Worm (Caenorhabditis elegans) whole organism, L3 larva: Measurements from ENCODE around the gene prp-39.

Experiments used
- R02D3.7 ChIP-seq: fragments of 150-350 bp; optimal IDR thresholded peaks from 2 replicates; lab custom pipeline; 2014; ENCODE audit warnings: missing biosample characterization, missing genetic modification characterization
- ZK546.5 ChIP-seq: sonication (generic microtip); optimal IDR thresholded peaks from 2 replicates; lab custom pipeline; 2017; ENCODE audit warnings: missing biosample characterization, missing genetic modification characterization
- aly-2 ChIP-seq: fragments of 150-350 bp; optimal IDR thresholded peaks from 2 replicates; lab custom pipeline; 2014; ENCODE audit warnings: missing biosample characterization, missing genetic modification characterization
- ama-1 ChIP-seq: fragments of 150-350 bp; optimal IDR thresholded peaks from 2 replicates; lab custom pipeline; 2018
- ceh-16 ChIP-seq: sonication (generic microtip); optimal IDR thresholded peaks from 2 replicates; lab custom pipeline; 2017; ENCODE audit warnings: missing biosample characterization, missing genetic modification characterization
- ceh-82 ChIP-seq: fragments of 150-350 bp; optimal IDR thresholded peaks from 2 replicates; lab custom pipeline; 2014; ENCODE audit warnings: missing biosample characterization, missing genetic modification characterization
- ceh-9 ChIP-seq: sonication (generic microtip); optimal IDR thresholded peaks from 2 replicates; lab custom pipeline; 2018; ENCODE audit warnings: missing biosample characterization, missing genetic modification characterization
- daf-12 ChIP-seq: fragments of 150-350 bp; optimal IDR thresholded peaks from 2 replicates; lab custom pipeline; 2014; ENCODE audit warnings: missing biosample characterization, missing genetic modification reagents, missing genetic modification characterization
- egl-5 ChIP-seq: fragments of 150-350 bp; optimal IDR thresholded peaks from 2 replicates; lab custom pipeline; 2017; ENCODE audit warnings: missing biosample characterization, missing genetic modification reagents, missing genetic modification characterization, inconsistent platforms
- elt-1 ChIP-seq: fragments of 150-350 bp; optimal IDR thresholded peaks from 2 replicates; lab custom pipeline; 2014; ENCODE audit warnings: missing biosample characterization, missing genetic modification characterization
- elt-2 ChIP-seq: sonication (generic microtip); optimal IDR thresholded peaks from 2 replicates; lab custom pipeline; 2016; ENCODE audit warnings: missing genetic modification reagents, mild to moderate bottlenecking, missing genetic modification characterization, missing compliant biosample characterization
- elt-3 ChIP-seq, 3 experiments: fragments of 150-350 bp in 1 of 3; sonication (generic microtip) in 2 of 3; optimal IDR thresholded peaks; 2 replicates in 2 of 3; 4 replicates in 1 of 3; lab custom pipeline; 2014 to 2017; ENCODE audit warnings: missing biosample characterization in 3 of 3, missing genetic modification characterization in 3 of 3
- eor-1 ChIP-seq, 2 experiments: fragments of 150-350 bp; optimal IDR thresholded peaks; 2 replicates each; lab custom pipeline; 2014 to 2018; ENCODE audit warnings: missing biosample characterization in 2 of 2, missing genetic modification characterization in 2 of 2
- fkh-10 ChIP-seq: sonication (generic microtip); optimal IDR thresholded peaks from 2 replicates; lab custom pipeline; 2017; ENCODE audit warnings: missing biosample characterization, missing genetic modification reagents, missing genetic modification characterization
- fkh-2 ChIP-seq: fragments of 150-350 bp; optimal IDR thresholded peaks from 2 replicates; lab custom pipeline; 2014; ENCODE audit warnings: missing biosample characterization, missing genetic modification reagents, missing genetic modification characterization
- fos-1 ChIP-seq: fragments of 150-350 bp; optimal IDR thresholded peaks from 2 replicates; lab custom pipeline; 2014; ENCODE audit warnings: missing biosample characterization, missing genetic modification characterization
- hmg-11 ChIP-seq: sonication (generic microtip); optimal IDR thresholded peaks from 2 replicates; lab custom pipeline; 2016; ENCODE audit warnings: missing genetic modification characterization, missing compliant biosample characterization
- jun-1 ChIP-seq: fragments of 150-350 bp; optimal IDR thresholded peaks from 2 replicates; lab custom pipeline; 2014; ENCODE audit warnings: missing biosample characterization, missing genetic modification reagents, missing genetic modification characterization
- lin-15B ChIP-seq: fragments of 150-350 bp; optimal IDR thresholded peaks from 2 replicates; lab custom pipeline; 2014; ENCODE audit warnings: missing biosample characterization, missing genetic modification characterization
- lin-39 ChIP-seq: fragments of 150-350 bp; optimal IDR thresholded peaks from 2 replicates; lab custom pipeline; 2018; ENCODE audit warnings: missing biosample characterization, missing genetic modification reagents, missing genetic modification characterization
- lsy-12 ChIP-seq: sonication (generic microtip); optimal IDR thresholded peaks from 2 replicates; lab custom pipeline; 2016; ENCODE audit warnings: mild to moderate bottlenecking, missing genetic modification characterization, missing compliant biosample characterization
- mdl-1 ChIP-seq: fragments of 150-350 bp; optimal IDR thresholded peaks from 2 replicates; lab custom pipeline; 2014; ENCODE audit warnings: missing biosample characterization, missing genetic modification characterization
- nfya-1 ChIP-seq: sonication (generic microtip); optimal IDR thresholded peaks from 2 replicates; lab custom pipeline; 2017; ENCODE audit warnings: missing genetic modification characterization, mild to moderate bottlenecking, missing compliant biosample characterization, antibody characterized with exemption, moderate library complexity; ENCODE audit not compliant: insufficient read depth
- nhr-12 ChIP-seq: fragments of 150-350 bp; optimal IDR thresholded peaks from 2 replicates; lab custom pipeline; 2014; ENCODE audit warnings: missing biosample characterization, missing genetic modification characterization
- nhr-23 ChIP-seq: fragments of 150-350 bp; optimal IDR thresholded peaks from 2 replicates; lab custom pipeline; 2014; ENCODE audit warnings: missing biosample characterization, missing genetic modification reagents, missing genetic modification characterization
- nhr-237 ChIP-seq: fragments of 150-350 bp; optimal IDR thresholded peaks from 2 replicates; lab custom pipeline; 2014; ENCODE audit warnings: missing biosample characterization, missing genetic modification characterization
- nhr-25 ChIP-seq: sonication (generic microtip); optimal IDR thresholded peaks from 2 replicates; lab custom pipeline; 2017; ENCODE audit warnings: missing biosample characterization, missing genetic modification characterization
- nhr-28 ChIP-seq: fragments of 150-350 bp; optimal IDR thresholded peaks from 2 replicates; lab custom pipeline; 2014; ENCODE audit warnings: missing biosample characterization, missing genetic modification characterization
- nhr-43 ChIP-seq: sonication (generic microtip); optimal IDR thresholded peaks from 2 replicates; lab custom pipeline; 2016; ENCODE audit warnings: mild to moderate bottlenecking, missing genetic modification characterization, missing compliant biosample characterization; ENCODE audit not compliant: poor library complexity, severe bottlenecking
- nhr-76 ChIP-seq: fragments of 150-350 bp; sonication (generic microtip); optimal IDR thresholded peaks from 5 replicates; lab custom pipeline; 2014; ENCODE audit warnings: missing biosample characterization, missing genetic modification characterization
- nhr-77 ChIP-seq: fragments of 150-350 bp; optimal IDR thresholded peaks from 2 replicates; lab custom pipeline; 2014; ENCODE audit warnings: missing biosample characterization, missing genetic modification characterization
- pha-4 ChIP-seq: fragments of 150-350 bp; optimal IDR thresholded peaks from 2 replicates; lab custom pipeline; 2014; ENCODE audit warnings: missing biosample characterization, missing genetic modification reagents, missing genetic modification characterization
- pqm-1 ChIP-seq: fragments of 150-350 bp; optimal IDR thresholded peaks from 2 replicates; lab custom pipeline; 2017; ENCODE audit warnings: missing biosample characterization, missing genetic modification characterization, inconsistent platforms
- skn-1 ChIP-seq: fragments of 150-350 bp; optimal IDR thresholded peaks from 2 replicates; lab custom pipeline; 2014; ENCODE audit warnings: missing biosample characterization, missing genetic modification characterization
- snpc-4 ChIP-seq: fragments of 150-350 bp; optimal IDR thresholded peaks from 2 replicates; lab custom pipeline; 2014; ENCODE audit warnings: missing biosample characterization, missing genetic modification characterization
- tbx-2 ChIP-seq: sonication (generic microtip); optimal IDR thresholded peaks from 2 replicates; lab custom pipeline; 2016; ENCODE audit warnings: mild to moderate bottlenecking, missing genetic modification characterization, missing compliant biosample characterization
- unc-39 ChIP-seq: sonication (generic microtip); optimal IDR thresholded peaks from 4 replicates; lab custom pipeline; 2017; ENCODE audit warnings: missing biosample characterization, missing genetic modification characterization
- zag-1 ChIP-seq: fragments of 150-350 bp; optimal IDR thresholded peaks from 2 replicates; lab custom pipeline; 2014; ENCODE audit warnings: missing biosample characterization, missing genetic modification characterization
- ztf-11 ChIP-seq: fragments of 150-350 bp; optimal IDR thresholded peaks from 2 replicates; lab custom pipeline; 2014; ENCODE audit warnings: missing biosample characterization, missing genetic modification characterization

prp-39 gene

DNA sequence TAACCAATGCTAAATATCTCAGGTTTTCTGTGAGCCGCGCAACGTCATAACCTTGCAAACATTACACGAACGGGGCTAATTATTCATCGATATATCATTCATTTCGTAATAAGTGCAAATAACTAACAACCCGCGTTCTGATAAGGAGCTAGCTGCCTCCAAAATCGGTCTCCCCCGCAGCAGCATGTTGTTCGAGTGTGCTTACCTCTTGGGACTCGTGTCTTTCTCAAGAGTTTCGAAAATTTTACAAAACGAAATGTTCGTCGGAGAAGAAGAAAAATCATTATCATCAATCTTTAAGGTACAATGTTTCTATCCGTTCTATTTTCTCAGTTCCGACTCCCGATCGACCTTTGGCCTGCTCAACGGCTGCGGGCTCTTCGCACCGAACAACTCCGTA lies 4.5 kb downstream of the prp-39 start:
- TF ChIP-seq ceh-82 (tag; lab: Kevin White, UChicago): no peak
- TF ChIP-seq pqm-1 (tag; lab: Kevin White, UChicago): no peak
- no peak for TF ChIP-seq lsy-12 (tag; lab: Kevin White, UChicago)
- no peak for TF ChIP-seq hmg-11 (tag; lab: Kevin White, UChicago)
- no peak for TF ChIP-seq lin-15B (tag; lab: Kevin White, UChicago)
- TF ChIP-seq nhr-28 (tag; lab: Kevin White, UChicago): no peak

DNA sequence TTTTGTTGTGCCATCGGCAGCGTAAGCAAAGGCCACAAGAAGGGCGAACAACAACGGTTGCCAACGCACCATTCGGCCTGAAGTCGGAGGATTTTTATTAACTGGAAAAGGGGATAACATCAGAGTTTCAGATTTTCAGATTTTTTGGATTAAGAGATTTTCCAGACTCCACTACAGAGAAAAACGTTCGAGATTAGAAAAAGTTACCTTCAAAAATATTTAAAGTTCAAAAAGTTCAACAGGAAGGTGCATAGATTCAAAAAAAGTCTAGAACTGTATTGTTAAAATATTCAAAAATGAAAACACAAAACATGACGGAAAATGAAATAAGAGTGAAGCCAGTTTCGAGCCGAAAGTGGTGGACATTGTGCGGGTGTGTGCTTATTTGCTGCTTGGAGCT lies 6.4 kb downstream of the prp-39 start, which contains the start of gene pqn-13:
Gene pqn-13 (minus strand): TSS at position 101 of the 400 bp plus-strand sequence.
- no peak for TF ChIP-seq pha-4 (tag; lab: Kevin White, UChicago)
- no peak for TF ChIP-seq ztf-11 (tag; lab: Kevin White, UChicago)
- no peak for TF ChIP-seq hmg-11 (tag; lab: Kevin White, UChicago)
- no peak for TF ChIP-seq fkh-10 (GFP tag; lab: Kevin White, UChicago)

ce11 chrV:5672270-5672669 lies 10.2 kb downstream of the prp-39 start:
- TF ChIP-seq ztf-11 (tag; lab: Kevin White, UChicago) (no peak), hmg-11 (tag; lab: Kevin White, UChicago) (no peak), ceh-16 (tag; lab: Kevin White, UChicago) (no peak), aly-2 (tag; lab: Kevin White, UChicago) (no peak)

DNA sequence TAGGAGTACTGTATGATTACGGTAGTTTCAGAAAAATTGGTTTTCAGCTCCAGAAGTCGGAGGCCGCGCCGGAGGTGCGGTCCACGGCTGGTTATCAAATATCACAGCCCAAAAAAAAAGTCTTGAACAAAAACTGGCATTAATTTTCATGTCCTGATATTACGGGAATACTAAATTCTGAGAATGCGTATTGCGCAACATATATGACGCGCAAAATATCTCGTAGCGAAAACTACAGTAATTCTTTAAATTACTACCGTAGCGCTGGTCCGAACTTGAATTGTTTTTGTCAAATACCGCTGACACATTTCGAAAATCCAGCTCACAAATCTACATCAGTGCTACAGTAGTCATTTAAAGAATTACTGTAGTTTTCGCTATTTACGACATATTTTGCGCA lies 13.5 kb downstream of the prp-39 start:
- TF ChIP-seq nhr-76 (tag; lab: Kevin White, UChicago) (no peak), lin-39 (tag; lab: Kevin White, UChicago) (no peak), pha-4 (tag; lab: Kevin White, UChicago) (no peak), snpc-4 (tag; lab: Kevin White, UChicago) (no peak), R02D3.7 (tag; lab: Kevin White, UChicago) (no peak), eor-1 (tag; optimal IDR thresholded peaks at IDR 0.05; lab: Kevin White, UChicago) (no peak), nhr-12 (no peak), daf-12 (no peak), hmg-11 (tag; lab: Kevin White, UChicago) (no peak)

ce11 chrV:5667337-5667736 lies 15.1 kb downstream of the prp-39 start:
- TF ChIP-seq nhr-76 (tag; lab: Kevin White, UChicago) (no peak), tbx-2 (peak; percentile 31), lsy-12 (tag; lab: Kevin White, UChicago) (peak; percentile 71), R02D3.7 (tag; lab: Kevin White, UChicago) (no peak), elt-2 (tag; lab: Kevin White, UChicago) (peak; percentile 6), nhr-43 (tag; lab: Kevin White, UChicago) (peak; percentile 86), nhr-77 (tag; lab: Kevin White, UChicago) (peak; percentile 64), nhr-23 (peak; percentile 36)

ce11 chrV:5666036-5666729 lies 16.2 kb downstream of the prp-39 start, which contains the start of gene C14C11.7:
Gene C14C11.7 (minus strand): TSS chrV:5666086.
- TF ChIP-seq elt-3 (tag; optimal IDR thresholded peaks at IDR 0.05; lab: Kevin White, UChicago) (no peak), egl-5 (no peak), fkh-2 (tag; lab: Kevin White, UChicago) (no peak), unc-39 (tag; lab: Kevin White, UChicago) (no peak), mdl-1 (tag; lab: Kevin White, UChicago) (no peak), zag-1 (no peak), ama-1 (lab: Kevin White, UChicago) (no peak), nfya-1 (tag; lab: Kevin White, UChicago) (no peak), lsy-12 (tag; lab: Kevin White, UChicago) (no peak), jun-1 (no peak), ceh-9 (tag; lab: Kevin White, UChicago) (no peak), nhr-25 (tag; lab: Kevin White, UChicago) (no peak), elt-1 (no peak), fkh-10 (GFP tag; lab: Kevin White, UChicago) (no peak), ZK546.5 (no peak), tbx-2 (no peak), aly-2 (tag; lab: Kevin White, UChicago) (no peak), skn-1 (tag; lab: Kevin White, UChicago) (no peak), nhr-237 (tag; lab: Kevin White, UChicago) (no peak), fos-1 (tag; lab: Kevin White, UChicago) (no peak)
